Fruit fly (Drosophila melanogaster): Measurements from ENCODE around the gene CG6136.

dm6 chr3R:15408131-15408731 is 36.2 kb upstream of the CG6136 start, which contains the start of gene Atx2:
- no peak for TF ChIP-seq usp (GFP tag; optimal IDR thresholded peaks at IDR 0.05)
- TF ChIP-seq psq (optimal IDR thresholded peaks at IDR 0.05), result no peak
- TF ChIP-seq CG8478 (optimal IDR thresholded peaks at IDR 0.05), result no peak

All from whole organism.